Worm (Caenorhabditis elegans) whole organism, young adult: ENCODE measurements around the gene F38B2.2.

ENCODE experiments used
- F10E7.11 ChIP-seq: sonication (generic microtip); optimal IDR thresholded peaks from 2 replicates; lab custom pipeline; 2017; ENCODE audit warnings: mild to moderate bottlenecking, missing genetic modification characterization, moderate library complexity, missing compliant biosample characterization
- F57A8.1 ChIP-seq: fragments of 200-800 bp; sonication (Bioruptor generic); optimal IDR thresholded peaks from 2 replicates; lab custom pipeline; 2018; ENCODE audit warnings: mild to moderate bottlenecking, missing genetic modification characterization, moderate library complexity, missing compliant biosample characterization
- aptf-3 ChIP-seq: fragments of 200-800 bp; sonication (Bioruptor generic); IDR thresholded peaks from 2 replicates; pipeline ENCODE4 v1.3.6; 2022; ENCODE audit warnings: missing genetic modification characterization, missing compliant biosample characterization
- dpl-1 ChIP-seq: fragments of 150-350 bp; optimal IDR thresholded peaks from 2 replicates; lab custom pipeline; 2014; ENCODE audit warnings: missing biosample characterization, missing genetic modification reagents, missing genetic modification characterization
- lin-35 ChIP-seq, 3 experiments: fragments of 150-350 bp in 2 of 3; sonication (generic microtip) in 1 of 3; optimal IDR thresholded peaks; 2 replicates each; lab custom pipeline; 2014 to 2018; ENCODE audit warnings: missing biosample characterization in 3 of 3, missing genetic modification characterization in 3 of 3, missing genetic modification reagents in 3 of 3
- lir-1 ChIP-seq: fragments of 200-800 bp; sonication (Bioruptor generic); conservative IDR thresholded peaks from 2 replicates; pipeline ENCODE4 v1.3.6; 2022; ENCODE audit warnings: missing genetic modification reagents, missing genetic modification characterization, missing compliant biosample characterization
- nhr-90 ChIP-seq: sonication (generic microtip); optimal IDR thresholded peaks from 2 replicates; lab custom pipeline; 2016; ENCODE audit warnings: missing genotype, mild to moderate bottlenecking, missing genetic modification characterization, missing compliant biosample characterization
- pha-4 ChIP-seq: fragments of 150-350 bp; sonication (generic microtip); optimal IDR thresholded peaks from 2 replicates; lab custom pipeline; 2014; ENCODE audit warnings: missing biosample characterization, missing genetic modification reagents, missing genetic modification characterization
- unc-62 ChIP-seq: fragments of 150-350 bp; optimal IDR thresholded peaks from 2 replicates; lab custom pipeline; 2014; ENCODE audit warnings: missing biosample characterization, missing genetic modification reagents, missing genetic modification characterization

DNA sequence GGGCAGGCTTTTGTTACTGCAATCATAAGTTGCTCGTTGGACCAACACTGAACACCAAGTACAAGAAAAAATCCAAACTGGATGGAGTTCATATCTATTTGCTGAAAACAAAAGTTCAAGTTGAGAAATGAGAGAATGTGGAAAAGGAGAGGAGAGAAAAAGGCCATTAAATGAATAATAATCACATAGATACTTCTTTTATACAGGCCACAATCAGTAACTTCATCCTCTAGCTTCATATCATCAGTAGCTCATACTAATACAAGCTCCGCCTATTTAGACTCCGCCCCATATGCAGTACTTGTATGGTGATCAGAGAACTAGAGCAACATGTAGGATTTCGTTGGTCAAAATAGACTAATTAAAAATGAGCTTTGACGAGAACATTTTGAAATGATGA is at the start of gene F38B2.2:
- TF ChIP-seq nhr-90 = no peak
- TF ChIP-seq lir-1 (GFP tag; lab: Robert Waterston, UW) = no peak
- no peak for TF ChIP-seq aptf-3
- no peak for TF ChIP-seq unc-62
- no peak for TF ChIP-seq F10E7.11
- TF ChIP-seq lin-35 (GFP tag; optimal IDR thresholded peaks at IDR 0.05; lab: Kevin White, UChicago) = no peak
- no peak for TF ChIP-seq pha-4
- TF ChIP-seq F57A8.1 (GFP tag; lab: Kevin White, UChicago) = no peak
- TF ChIP-seq dpl-1 (GFP tag; lab: Kevin White, UChicago) = no peak
